Fruit fly (Drosophila melanogaster) whole organism, prepupa: Measurements from ENCODE around the gene CG17834.

Experiments used
- CG10631 ChIP-seq: fragments of 200-800 bp; sonication (Bioruptor generic); optimal IDR thresholded peaks from 2 replicates; lab custom pipeline; 2016; ENCODE audit warnings: missing biosample characterization, missing genetic modification characterization
- CG10669 ChIP-seq: fragments of 200-800 bp; sonication (Bioruptor generic); optimal IDR thresholded peaks from 3 replicates; lab custom pipeline; 2018; ENCODE audit warnings: missing biosample characterization, mild to moderate bottlenecking, missing genetic modification characterization, moderate library complexity
- CG11294 ChIP-seq: fragments of 200-800 bp; sonication (Bioruptor generic); IDR thresholded peaks from 2 replicates; pipeline ENCODE4 v1.3.6; 2022; ENCODE audit warnings: missing biosample characterization, missing genetic modification characterization
- CG11902 ChIP-seq: fragments of 200-800 bp; sonication (Bioruptor generic); optimal IDR thresholded peaks from 3 replicates; lab custom pipeline; 2016; ENCODE audit warnings: missing biosample characterization, missing genetic modification characterization
- CG15336 ChIP-seq: fragments of 200-800 bp; sonication (Bioruptor generic); IDR thresholded peaks from 2 replicates; pipeline ENCODE4 v1.3.6; 2022; ENCODE audit warnings: missing biosample characterization, missing genetic modification characterization
- CG16779 ChIP-seq: fragments of 200-800 bp; sonication (Bioruptor generic); optimal IDR thresholded peaks from 3 replicates; lab custom pipeline; 2017; ENCODE audit warnings: missing biosample characterization, mild to moderate bottlenecking, missing genetic modification characterization
- CG31627 ChIP-seq: fragments of 200-800 bp; sonication (Bioruptor generic); optimal IDR thresholded peaks from 3 replicates; lab custom pipeline; 2016; ENCODE audit warnings: missing biosample characterization, missing genetic modification characterization
- CG32006 ChIP-seq: fragments of 200-800 bp; sonication (Bioruptor generic); optimal IDR thresholded peaks from 3 replicates; lab custom pipeline; 2017; ENCODE audit warnings: missing biosample characterization, mild to moderate bottlenecking, missing genetic modification characterization
- CG34406 ChIP-seq: fragments of 200-800 bp; sonication (Bioruptor generic); optimal IDR thresholded peaks from 3 replicates; lab custom pipeline; 2016; ENCODE audit warnings: missing biosample characterization, missing genetic modification characterization
- CG3919 ChIP-seq: fragments of 200-800 bp; sonication (Bioruptor generic); optimal IDR thresholded peaks from 3 replicates; lab custom pipeline; 2016; ENCODE audit warnings: missing biosample characterization, missing genetic modification characterization
- CG6163 ChIP-seq: fragments of 200-800 bp; sonication (Bioruptor generic); IDR thresholded peaks from 3 replicates; pipeline ENCODE4 v1.3.6; 2022; ENCODE audit warnings: missing biosample characterization, missing genetic modification characterization
- CG6808 ChIP-seq: fragments of 200-800 bp; sonication (Bioruptor generic); optimal IDR thresholded peaks from 3 replicates; lab custom pipeline; 2017; ENCODE audit warnings: missing biosample characterization, missing genetic modification characterization, mild to moderate bottlenecking, moderate library complexity, missing genetic modification reagents
- CG8119 ChIP-seq: fragments of 200-800 bp; sonication (Bioruptor generic); IDR thresholded peaks from 3 replicates; pipeline ENCODE4 v1.3.6; 2022; ENCODE audit warnings: missing biosample characterization, missing genetic modification characterization
- CG8632 ChIP-seq: fragments of 200-800 bp; sonication (Bioruptor generic); optimal IDR thresholded peaks from 3 replicates; lab custom pipeline; 2016; ENCODE audit warnings: missing biosample characterization, missing genetic modification characterization
- Eip75B ChIP-seq: fragments of 200-800 bp; sonication (Bioruptor generic); optimal IDR thresholded peaks from 3 replicates; lab custom pipeline; 2016; ENCODE audit warnings: missing biosample characterization, missing genetic modification characterization
- Eip78C ChIP-seq: fragments of 200-800 bp; sonication (Bioruptor generic); peaks from one replicate; lab custom pipeline; 2016; ENCODE audit warnings: missing biosample characterization, missing genetic modification characterization
- Eip93F ChIP-seq: fragments of 200-800 bp; sonication (Bioruptor generic); optimal IDR thresholded peaks from 2 replicates; lab custom pipeline; 2016; ENCODE audit warnings: missing biosample characterization, mild to moderate bottlenecking, missing genetic modification characterization
- Ets21C ChIP-seq: fragments of 200-800 bp; sonication (Bioruptor generic); optimal IDR thresholded peaks from 3 replicates; lab custom pipeline; 2016; ENCODE audit warnings: missing biosample characterization, missing genetic modification characterization
- Ets96B ChIP-seq: fragments of 200-800 bp; optimal IDR thresholded peaks from 2 replicates; lab custom pipeline; 2019; ENCODE audit warnings: missing biosample characterization, mild to moderate bottlenecking, missing genetic modification characterization, moderate library complexity
- Gug ChIP-seq: fragments of 200-800 bp; sonication (Bioruptor generic); IDR thresholded peaks from 2 replicates; pipeline ENCODE4 v1.3.6; 2022; ENCODE audit warnings: missing biosample characterization, missing genetic modification characterization
- Hr38 ChIP-seq: sonication (Bioruptor generic); optimal IDR thresholded peaks from 2 replicates; lab custom pipeline; 2016; ENCODE audit warnings: missing biosample characterization, missing genetic modification characterization
- Hr4 ChIP-seq: fragments of 200-800 bp; sonication (Bioruptor generic); optimal IDR thresholded peaks from 3 replicates; lab custom pipeline; 2016; ENCODE audit warnings: missing biosample characterization, missing genetic modification characterization
- Lpt ChIP-seq: fragments of 200-800 bp; sonication (Bioruptor generic); optimal IDR thresholded peaks from 3 replicates; lab custom pipeline; 2016; ENCODE audit warnings: missing biosample characterization, missing genetic modification characterization
- Met ChIP-seq: fragments of 200-800 bp; sonication (Bioruptor generic); optimal IDR thresholded peaks from 3 replicates; lab custom pipeline; 2016; ENCODE audit warnings: missing biosample characterization, missing genetic modification characterization
- OdsH ChIP-seq: fragments of 200-800 bp; sonication (Bioruptor generic); optimal IDR thresholded peaks from 3 replicates; lab custom pipeline; 2016; ENCODE audit warnings: missing biosample characterization, missing genetic modification characterization
- Smox ChIP-seq: fragments of 200-800 bp; sonication (Bioruptor generic); optimal IDR thresholded peaks from 3 replicates; lab custom pipeline; 2016; ENCODE audit warnings: missing biosample characterization, missing genetic modification characterization
- Sox102F ChIP-seq: fragments of 200-800 bp; sonication (Bioruptor generic); optimal IDR thresholded peaks from 2 replicates; lab custom pipeline; 2016; ENCODE audit warnings: missing biosample characterization, mild to moderate bottlenecking, missing genetic modification characterization
- Sox14 ChIP-seq: fragments of 200-800 bp; sonication (Bioruptor generic); optimal IDR thresholded peaks from 3 replicates; lab custom pipeline; 2016; ENCODE audit warnings: missing biosample characterization, missing genetic modification characterization
- achi ChIP-seq: fragments of 200-800 bp; sonication (Bioruptor generic); optimal IDR thresholded peaks from 3 replicates; lab custom pipeline; 2016; ENCODE audit warnings: missing biosample characterization, missing genetic modification characterization
- acj6 ChIP-seq: fragments of 200-800 bp; sonication (Bioruptor generic); optimal IDR thresholded peaks from 3 replicates; lab custom pipeline; 2016; ENCODE audit warnings: missing biosample characterization, missing genetic modification characterization
- dac ChIP-seq: fragments of 200-800 bp; sonication (Bioruptor generic); optimal IDR thresholded peaks from 2 replicates; lab custom pipeline; 2017; ENCODE audit warnings: missing biosample characterization, mild to moderate bottlenecking, missing genetic modification characterization
- eg ChIP-seq: fragments of 200-800 bp; sonication (Bioruptor generic); IDR thresholded peaks from 3 replicates; pipeline ENCODE4 v1.3.6; 2022; ENCODE audit warnings: missing biosample characterization, missing genetic modification characterization
- esn ChIP-seq: fragments of 200-800 bp; sonication (Bioruptor generic); optimal IDR thresholded peaks from 2 replicates; lab custom pipeline; 2016; ENCODE audit warnings: missing biosample characterization, mild to moderate bottlenecking, missing genetic modification characterization, moderate library complexity
- fd59A ChIP-seq: fragments of 200-800 bp; sonication (Bioruptor generic); optimal IDR thresholded peaks from 2 replicates; lab custom pipeline; 2017; ENCODE audit warnings: missing biosample characterization, mild to moderate bottlenecking, missing genetic modification characterization, missing genetic modification reagents
- fkh ChIP-seq: fragments of 200-800 bp; sonication (Bioruptor generic); optimal IDR thresholded peaks from 3 replicates; lab custom pipeline; 2017; ENCODE audit warnings: missing biosample characterization, mild to moderate bottlenecking, missing genetic modification characterization, moderate library complexity
- lz ChIP-seq: fragments of 200-800 bp; sonication (Bioruptor generic); optimal IDR thresholded peaks from 3 replicates; lab custom pipeline; 2016; ENCODE audit warnings: missing biosample characterization, missing genetic modification characterization
- salr ChIP-seq, 2 experiments: fragments of 200-800 bp; sonication (Bioruptor generic); optimal IDR thresholded peaks; 3 replicates each; lab custom pipeline; 2016 to 2018; ENCODE audit warnings: missing biosample characterization in 2 of 2, missing genetic modification characterization in 2 of 2, mild to moderate bottlenecking in 1 of 2
- spab ChIP-seq: fragments of 200-800 bp; sonication (Bioruptor generic); optimal IDR thresholded peaks from 2 replicates; lab custom pipeline; 2017; ENCODE audit warnings: missing biosample characterization, mild to moderate bottlenecking, missing genetic modification characterization, missing genetic modification reagents
- ss ChIP-seq, 2 experiments: fragments of 200-800 bp; sonication (Bioruptor generic); optimal IDR thresholded peaks; 2 replicates in 1 of 2; 3 replicates in 1 of 2; lab custom pipeline; 2017 to 2018; ENCODE audit warnings: mild to moderate bottlenecking in 2 of 2, missing biosample characterization in 2 of 2, missing genetic modification characterization in 2 of 2, moderate library complexity in 1 of 2
- svp ChIP-seq: fragments of 200-800 bp; sonication (Bioruptor generic); peaks from one replicate; lab custom pipeline; 2016; ENCODE audit warnings: missing biosample characterization, missing genetic modification characterization
- topi ChIP-seq: fragments of 200-800 bp; sonication (Bioruptor generic); optimal IDR thresholded peaks from 3 replicates; lab custom pipeline; 2016; ENCODE audit warnings: missing biosample characterization, missing genetic modification characterization
- vri ChIP-seq: fragments of 200-800 bp; sonication (Bioruptor generic); optimal IDR thresholded peaks from 3 replicates; lab custom pipeline; 2016; ENCODE audit warnings: missing biosample characterization, mild to moderate bottlenecking, missing genetic modification characterization

The CG17834 gene

DNA sequence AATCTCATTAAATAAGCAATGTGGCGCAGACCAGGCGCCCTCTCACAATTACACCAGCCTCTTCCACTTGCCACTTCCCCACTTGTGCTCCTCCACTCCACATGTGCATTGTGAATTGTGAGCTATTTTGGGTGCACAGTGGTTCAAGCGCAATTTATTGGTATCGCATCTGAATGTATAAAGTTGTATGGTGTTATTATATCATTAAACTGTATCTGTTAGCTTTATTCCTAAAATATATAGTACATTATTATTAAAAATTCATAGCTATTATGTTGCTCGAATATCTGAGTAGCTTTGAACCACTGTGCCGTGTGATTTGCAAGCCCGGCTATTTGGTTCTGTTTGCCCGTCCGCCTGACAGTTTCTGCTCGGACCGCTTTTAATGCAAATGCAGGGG lies 46.0 kb downstream of the CG17834 start (continued):
- peak; percentile 91 for TF ChIP-seq CG11294 (GFP tag; lab: Robert Waterston, UW)
- TF ChIP-seq OdsH (GFP tag; lab: Kevin White, UChicago), result peak; percentile 95
- peak; percentile 92 for TF ChIP-seq spab (GFP tag; lab: Kevin White, UChicago)
- peak; percentile 88 for TF ChIP-seq Smox (GFP tag; lab: Kevin White, UChicago)
- TF ChIP-seq CG34406 (GFP tag; lab: Kevin White, UChicago), result peak; percentile 90
- TF ChIP-seq CG8632, result peak; percentile 88
- peak; percentile 95 for TF ChIP-seq svp (GFP tag; lab: Kevin White, UChicago)
- TF ChIP-seq ss (GFP tag; optimal IDR thresholded peaks at IDR 0.05; lab: Kevin White, UChicago), result peak; percentile 91 to 93
- peak; percentile 86 for TF ChIP-seq CG16779 (tag; lab: Kevin White, UChicago)
- peak; percentile 88 for TF ChIP-seq Eip75B (GFP tag; lab: Kevin White, UChicago)
- TF ChIP-seq CG11902 (GFP tag; lab: Kevin White, UChicago), result peak; percentile 84
- TF ChIP-seq vri (GFP tag; lab: Kevin White, UChicago), result peak; percentile 77
- peak; percentile 73 for TF ChIP-seq Ets21C
- peak; percentile 83 for TF ChIP-seq Sox102F (GFP tag; lab: Kevin White, UChicago)
- TF ChIP-seq achi (GFP tag; lab: Kevin White, UChicago), result peak; percentile 96
- TF ChIP-seq Gug, result peak; percentile 94
- TF ChIP-seq eg, result peak; percentile 95
- TF ChIP-seq CG8119 (GFP tag; lab: Robert Waterston, UW), result peak; percentile 96
- TF ChIP-seq Eip93F (GFP tag; lab: Kevin White, UChicago), result peak; percentile 71
- TF ChIP-seq CG6808 (GFP tag; lab: Kevin White, UChicago), result peak; percentile 92
- TF ChIP-seq Hr38 (GFP tag; lab: Kevin White, UChicago), result no peak
- peak; percentile 95 for TF ChIP-seq CG3919
- peak; percentile 88 for TF ChIP-seq topi
- peak; percentile 87 for TF ChIP-seq Lpt (GFP tag; lab: Kevin White, UChicago)
- TF ChIP-seq fd59A (GFP tag; lab: Kevin White, UChicago), result peak; percentile 92

DNA sequence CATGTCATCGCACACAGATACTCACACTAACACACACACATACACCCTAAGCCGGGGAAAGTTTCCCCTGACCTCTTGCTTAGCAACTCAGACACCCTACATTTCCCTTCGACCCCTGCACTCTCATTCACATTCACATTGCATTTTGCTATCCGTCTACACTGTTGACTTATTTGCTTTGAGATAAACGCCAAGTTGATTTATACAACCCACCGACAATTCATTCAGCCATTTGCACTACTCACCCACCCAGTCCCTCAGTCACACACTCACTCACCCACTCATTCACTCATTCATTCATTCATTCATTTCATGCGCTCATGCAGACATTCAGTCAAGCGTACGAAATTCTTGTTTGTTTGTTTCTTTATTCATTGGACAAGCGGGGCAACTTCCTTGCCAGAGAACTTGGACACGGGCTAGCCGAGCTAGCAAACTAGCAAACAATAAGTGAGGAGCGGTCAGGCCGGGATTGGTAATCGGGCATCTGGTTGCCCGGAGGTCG lies 47.6 kb downstream of the CG17834 start:
- TF ChIP-seq fkh (GFP tag; lab: Kevin White, UChicago) (peak; percentile 51), Hr4 (GFP tag; lab: Kevin White, UChicago) (no peak), CG15336 (GFP tag; lab: Robert Waterston, UW) (0 out of 2 replicates have a peak, but pooled peaks have one; percentile 15), dac (GFP tag; lab: Kevin White, UChicago) (no peak), Ets21C (no peak), CG6163 (0 out of 3 replicates have a peak, but pooled peaks have one; percentile 44), Met (GFP tag; lab: Kevin White, UChicago) (no peak), acj6 (GFP tag; lab: Kevin White, UChicago) (no peak), Sox14 (GFP tag; lab: Kevin White, UChicago) (no peak), Eip78C (GFP tag; lab: Kevin White, UChicago) (peak; percentile 20), CG16779 (tag; lab: Kevin White, UChicago) (no peak), esn (no peak), CG10631 (no peak), CG11294 (GFP tag; lab: Robert Waterston, UW) (no peak), Eip93F (GFP tag; lab: Kevin White, UChicago) (no peak)

DNA sequence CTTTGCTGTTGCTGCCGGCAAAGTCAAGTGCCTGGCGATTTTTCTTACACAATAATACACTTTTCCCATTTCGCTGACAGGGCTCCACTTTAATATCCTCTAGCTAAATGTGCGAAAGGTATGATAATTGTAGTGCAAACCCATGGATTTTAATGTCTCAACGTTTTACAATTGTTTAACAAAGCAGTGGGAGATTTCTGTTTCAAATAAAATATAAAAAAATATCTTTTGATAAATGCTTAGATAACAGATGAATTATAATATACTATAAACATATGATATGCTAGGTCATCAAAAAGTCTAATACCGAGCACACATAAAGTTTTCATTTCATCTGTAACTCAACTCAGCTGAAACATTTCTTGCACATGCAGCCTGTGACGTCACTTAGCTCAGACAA lies 50.9 kb downstream of the CG17834 start:
- TF ChIP-seq OdsH (GFP tag; lab: Kevin White, UChicago) (peak; percentile 10), CG31627 (no peak), lz (GFP tag; lab: Kevin White, UChicago) (no peak), Met (GFP tag; lab: Kevin White, UChicago) (no peak), CG32006 (GFP tag; lab: Kevin White, UChicago) (peak; percentile 33), CG10669 (GFP tag; lab: Kevin White, UChicago) (no peak), Ets96B (tag; lab: Kevin White, UChicago) (peak; percentile 8), Eip78C (GFP tag; lab: Kevin White, UChicago) (peak; percentile 66), salr (GFP tag; optimal IDR thresholded peaks at IDR 0.05; lab: Kevin White, UChicago) (peak in 1 of 2 experiments; percentile 5), CG10631 (peak; percentile 12)
